Fruit fly (Drosophila melanogaster) whole organism, adult: Measurements from ENCODE around the gene Smyd3.

Source experiments
- CG11617 ChIP-seq: fragments of 200-800 bp; sonication (Bioruptor generic); optimal IDR thresholded peaks from 2 replicates; lab custom pipeline; 2017; ENCODE audit warnings: mild to moderate bottlenecking, missing biosample characterization, missing genetic modification reagents, missing genetic modification characterization
- CG12768 ChIP-seq: fragments of 200-800 bp; sonication (Bioruptor generic); optimal IDR thresholded peaks from 2 replicates; lab custom pipeline; 2017; ENCODE audit warnings: missing biosample characterization, missing genetic modification characterization, mild to moderate bottlenecking, moderate library complexity, missing genetic modification reagents
- CG14711 ChIP-seq: fragments of 200-800 bp; sonication (Bioruptor generic); optimal IDR thresholded peaks from 2 replicates; lab custom pipeline; 2018; ENCODE audit warnings: missing biosample characterization, mild to moderate bottlenecking, missing genetic modification characterization, moderate library complexity
- CG1620 ChIP-seq: fragments of 200-800 bp; sonication (Bioruptor generic); optimal IDR thresholded peaks from 2 replicates; lab custom pipeline; 2016; ENCODE audit warnings: missing biosample characterization, missing genetic modification characterization
- CG33017 ChIP-seq: fragments of 200-800 bp; sonication (Bioruptor generic); optimal IDR thresholded peaks from 2 replicates; lab custom pipeline; 2018; ENCODE audit warnings: missing biosample characterization, mild to moderate bottlenecking, missing genetic modification characterization, moderate library complexity
- CG5204 ChIP-seq: fragments of 200-800 bp; sonication (Bioruptor generic); optimal IDR thresholded peaks from 2 replicates; lab custom pipeline; 2016; ENCODE audit warnings: missing biosample characterization, missing genetic modification characterization
- CG7045 ChIP-seq: fragments of 200-800 bp; sonication (Bioruptor generic); optimal IDR thresholded peaks from 2 replicates; lab custom pipeline; 2017; ENCODE audit warnings: missing biosample characterization, mild to moderate bottlenecking, missing genetic modification characterization
- CG7101 ChIP-seq: fragments of 200-800 bp; sonication (Bioruptor generic); optimal IDR thresholded peaks from 2 replicates; lab custom pipeline; 2018; ENCODE audit warnings: missing biosample characterization, mild to moderate bottlenecking, missing genetic modification characterization, moderate library complexity
- cic ChIP-seq: fragments of 200-800 bp; sonication (Bioruptor generic); optimal IDR thresholded peaks from 2 replicates; lab custom pipeline; 2017; ENCODE audit warnings: missing biosample characterization, mild to moderate bottlenecking, missing genetic modification characterization, moderate library complexity
- cnc ChIP-seq, 2 experiments: fragments of >200 bp; optimal IDR thresholded peaks; 2 replicates each; lab custom pipeline; 2017
- kay ChIP-seq: fragments of 200-800 bp; sonication (Bioruptor generic); peaks from one replicate; lab custom pipeline; 2016; ENCODE audit warnings: missing biosample characterization, missing genetic modification characterization, borderline replicate concordance
- ovo ChIP-seq: fragments of 200-800 bp; sonication (Bioruptor generic); optimal IDR thresholded peaks from 2 replicates; lab custom pipeline; 2016; ENCODE audit warnings: missing biosample characterization, missing genetic modification characterization
- tj ChIP-seq: fragments of 200-800 bp; sonication (Bioruptor generic); optimal IDR thresholded peaks from 3 replicates; lab custom pipeline; 2017; ENCODE audit warnings: missing biosample characterization, mild to moderate bottlenecking, missing genetic modification characterization, moderate library complexity

DNA sequence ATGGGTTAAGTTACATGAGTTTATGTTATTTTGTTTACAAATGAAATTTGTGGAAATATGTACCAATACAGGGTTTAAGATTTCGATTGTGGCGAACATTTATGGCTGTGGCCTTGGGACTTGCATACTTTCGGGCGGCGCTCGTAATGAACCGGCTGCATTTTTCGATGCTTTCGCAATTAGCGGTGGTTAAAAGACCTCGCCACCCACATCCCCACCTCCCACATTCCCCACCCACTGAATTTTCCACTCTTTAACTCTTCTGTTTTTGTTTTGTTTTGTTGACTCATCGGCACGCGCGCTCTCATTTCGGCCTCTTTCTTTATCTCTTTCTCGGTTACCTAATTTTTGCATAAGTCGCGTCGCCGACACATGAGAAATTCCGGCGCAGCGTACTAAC is 36.9 kb upstream of the Smyd3 start:
- TF ChIP-seq CG12768 (GFP tag; lab: Kevin White, UChicago) (no peak), tj (no peak), ovo (GFP tag; lab: Kevin White, UChicago) (no peak), CG33017 (tag; lab: Kevin White, UChicago) (no peak), CG1620 (GFP tag; lab: Kevin White, UChicago) (no peak), CG14711 (tag; lab: Kevin White, UChicago) (no peak), CG11617 (no peak), CG7101 (tag; lab: Kevin White, UChicago) (no peak), kay (GFP tag; lab: Kevin White, UChicago) (no peak), cic (GFP tag; lab: Kevin White, UChicago) (no peak), CG5204 (GFP tag; lab: Kevin White, UChicago) (no peak), cnc (optimal IDR thresholded peaks at IDR 0.05; lab: Kevin White, UChicago) (no peak), CG7045 (GFP tag; lab: Kevin White, UChicago) (no peak)
